Worm (Caenorhabditis elegans) whole organism, L3 larva: ENCODE results near the gene Y43F8B.14.

Experiments
- R02D3.7 ChIP-seq: fragments of 150-350 bp; optimal IDR thresholded peaks from 2 replicates; lab custom pipeline; 2014; ENCODE audit warnings: missing biosample characterization, missing genetic modification characterization
- ZK546.5 ChIP-seq: sonication (generic microtip); optimal IDR thresholded peaks from 2 replicates; lab custom pipeline; 2017; ENCODE audit warnings: missing biosample characterization, missing genetic modification characterization
- ceh-28 ChIP-seq: fragments of 150-350 bp; optimal IDR thresholded peaks from 2 replicates; lab custom pipeline; 2014; ENCODE audit warnings: missing biosample characterization, missing genetic modification reagents, missing genetic modification characterization
- ceh-82 ChIP-seq: fragments of 150-350 bp; optimal IDR thresholded peaks from 2 replicates; lab custom pipeline; 2014; ENCODE audit warnings: missing biosample characterization, missing genetic modification characterization
- ceh-9 ChIP-seq: sonication (generic microtip); optimal IDR thresholded peaks from 2 replicates; lab custom pipeline; 2018; ENCODE audit warnings: missing biosample characterization, missing genetic modification characterization
- daf-12 ChIP-seq: fragments of 150-350 bp; optimal IDR thresholded peaks from 2 replicates; lab custom pipeline; 2014; ENCODE audit warnings: missing biosample characterization, missing genetic modification reagents, missing genetic modification characterization
- egl-27 ChIP-seq: sonication (generic microtip); optimal IDR thresholded peaks from 4 replicates; lab custom pipeline; 2017; ENCODE audit warnings: missing biosample characterization, missing genetic modification reagents, missing genetic modification characterization
- egl-5 ChIP-seq: fragments of 150-350 bp; optimal IDR thresholded peaks from 2 replicates; lab custom pipeline; 2017; ENCODE audit warnings: missing biosample characterization, missing genetic modification reagents, missing genetic modification characterization, inconsistent platforms
- elt-2 ChIP-seq: sonication (generic microtip); optimal IDR thresholded peaks from 2 replicates; lab custom pipeline; 2016; ENCODE audit warnings: missing genetic modification reagents, mild to moderate bottlenecking, missing genetic modification characterization, missing compliant biosample characterization
- elt-3 ChIP-seq, 3 experiments: fragments of 150-350 bp in 1 of 3; sonication (generic microtip) in 2 of 3; optimal IDR thresholded peaks; 2 replicates in 2 of 3; 4 replicates in 1 of 3; lab custom pipeline; 2014 to 2017; ENCODE audit warnings: missing biosample characterization in 3 of 3, missing genetic modification characterization in 3 of 3
- eor-1 ChIP-seq, 2 experiments: fragments of 150-350 bp; optimal IDR thresholded peaks; 2 replicates each; lab custom pipeline; 2014 to 2018; ENCODE audit warnings: missing biosample characterization in 2 of 2, missing genetic modification characterization in 2 of 2
- hmg-11 ChIP-seq: sonication (generic microtip); optimal IDR thresholded peaks from 2 replicates; lab custom pipeline; 2016; ENCODE audit warnings: missing genetic modification characterization, missing compliant biosample characterization
- jun-1 ChIP-seq: fragments of 150-350 bp; optimal IDR thresholded peaks from 2 replicates; lab custom pipeline; 2014; ENCODE audit warnings: missing biosample characterization, missing genetic modification reagents, missing genetic modification characterization
- lin-15B ChIP-seq: fragments of 150-350 bp; optimal IDR thresholded peaks from 2 replicates; lab custom pipeline; 2014; ENCODE audit warnings: missing biosample characterization, missing genetic modification characterization
- lin-39 ChIP-seq: fragments of 150-350 bp; optimal IDR thresholded peaks from 2 replicates; lab custom pipeline; 2018; ENCODE audit warnings: missing biosample characterization, missing genetic modification reagents, missing genetic modification characterization
- lsy-12 ChIP-seq: sonication (generic microtip); optimal IDR thresholded peaks from 2 replicates; lab custom pipeline; 2016; ENCODE audit warnings: mild to moderate bottlenecking, missing genetic modification characterization, missing compliant biosample characterization
- mdl-1 ChIP-seq: fragments of 150-350 bp; optimal IDR thresholded peaks from 2 replicates; lab custom pipeline; 2014; ENCODE audit warnings: missing biosample characterization, missing genetic modification characterization
- nfya-1 ChIP-seq: sonication (generic microtip); optimal IDR thresholded peaks from 2 replicates; lab custom pipeline; 2017; ENCODE audit warnings: missing genetic modification characterization, mild to moderate bottlenecking, missing compliant biosample characterization, antibody characterized with exemption, moderate library complexity; ENCODE audit not compliant: insufficient read depth
- nhr-12 ChIP-seq: fragments of 150-350 bp; optimal IDR thresholded peaks from 2 replicates; lab custom pipeline; 2014; ENCODE audit warnings: missing biosample characterization, missing genetic modification characterization
- nhr-43 ChIP-seq: sonication (generic microtip); optimal IDR thresholded peaks from 2 replicates; lab custom pipeline; 2016; ENCODE audit warnings: mild to moderate bottlenecking, missing genetic modification characterization, missing compliant biosample characterization; ENCODE audit not compliant: poor library complexity, severe bottlenecking
- nhr-76 ChIP-seq: fragments of 150-350 bp; sonication (generic microtip); optimal IDR thresholded peaks from 5 replicates; lab custom pipeline; 2014; ENCODE audit warnings: missing biosample characterization, missing genetic modification characterization
- pqm-1 ChIP-seq: fragments of 150-350 bp; optimal IDR thresholded peaks from 2 replicates; lab custom pipeline; 2017; ENCODE audit warnings: missing biosample characterization, missing genetic modification characterization, inconsistent platforms
- sea-2 ChIP-seq: fragments of 150-350 bp; sonication (generic microtip); optimal IDR thresholded peaks from 4 replicates; lab custom pipeline; 2014; ENCODE audit warnings: missing biosample characterization, missing genetic modification reagents, missing genetic modification characterization
- snpc-4 ChIP-seq: fragments of 150-350 bp; optimal IDR thresholded peaks from 2 replicates; lab custom pipeline; 2014; ENCODE audit warnings: missing biosample characterization, missing genetic modification characterization
- unc-39 ChIP-seq: sonication (generic microtip); optimal IDR thresholded peaks from 4 replicates; lab custom pipeline; 2017; ENCODE audit warnings: missing biosample characterization, missing genetic modification characterization
- unc-62 ChIP-seq: fragments of 150-350 bp; sonication (generic microtip); optimal IDR thresholded peaks from 4 replicates; lab custom pipeline; 2014; ENCODE audit warnings: missing biosample characterization, missing genetic modification reagents, missing genetic modification characterization
- zag-1 ChIP-seq: fragments of 150-350 bp; optimal IDR thresholded peaks from 2 replicates; lab custom pipeline; 2014; ENCODE audit warnings: missing biosample characterization, missing genetic modification characterization
- ztf-11 ChIP-seq: fragments of 150-350 bp; optimal IDR thresholded peaks from 2 replicates; lab custom pipeline; 2014; ENCODE audit warnings: missing biosample characterization, missing genetic modification characterization
- ztf-4 ChIP-seq: fragments of 150-350 bp; optimal IDR thresholded peaks from 2 replicates; lab custom pipeline; 2014; ENCODE audit warnings: missing biosample characterization, missing genetic modification characterization

The Y43F8B.14 gene

ce11 chrV:19448805-19449204 lies 7.0 kb downstream of the Y43F8B.14 start, which contains the start of gene M04C3.2:
Gene M04C3.2 (minus strand): TSS chrV:19448905.
- TF ChIP-seq unc-62 (GFP tag; lab: Kevin White, UChicago) (no peak), lin-15B (tag; lab: Kevin White, UChicago) (no peak), R02D3.7 (tag; lab: Kevin White, UChicago) (no peak), jun-1 (no peak), ceh-28 (tag; lab: Kevin White, UChicago) (no peak), hmg-11 (tag; lab: Kevin White, UChicago) (no peak), ceh-9 (tag; lab: Kevin White, UChicago) (no peak), nhr-76 (no peak), nhr-43 (tag; lab: Kevin White, UChicago) (no peak), daf-12 (no peak), ztf-4 (no peak)
- TF ChIP-seq, all 47 proteins: peak for 0

ce11 chrV:19445442-19445841 lies 10.3 kb downstream of the Y43F8B.14 start, which contains the start of gene M04C3.1:
Gene M04C3.1 (minus strand): TSS chrV:19445605.
- TF ChIP-seq lin-39 (tag; lab: Kevin White, UChicago) (no peak), hmg-11 (tag; lab: Kevin White, UChicago) (no peak), pqm-1 (tag; lab: Kevin White, UChicago) (peak; percentile 24), elt-3 (tag; optimal IDR thresholded peaks at IDR 0.05; lab: Kevin White, UChicago) (no peak), mdl-1 (tag; lab: Kevin White, UChicago) (no peak), ceh-9 (tag; lab: Kevin White, UChicago) (no peak), elt-2 (tag; lab: Kevin White, UChicago) (peak; percentile 67), egl-27 (tag; lab: Kevin White, UChicago) (no peak)
- TF ChIP-seq, all 47 proteins: peak for 2

- TF ChIP-seq elt-2 (tag; lab: Kevin White, UChicago), result peak; percentile 30
- TF ChIP-seq nhr-43 (tag; lab: Kevin White, UChicago), result no peak
- no peak for TF ChIP-seq lin-15B (tag; lab: Kevin White, UChicago)
These were observed 12.2 kb downstream of the Y43F8B.14 start for ce11 chrV:19443599-19443998.

ce11 chrV:19436307-19436706 lies 19.5 kb downstream of the Y43F8B.14 start, which contains the start of gene C25F9.14:
Gene C25F9.14 (plus strand): TSS chrV:19436484.
- TF ChIP-seq daf-12 (no peak), elt-2 (tag; lab: Kevin White, UChicago) (peak; percentile 49)
- TF ChIP-seq, all 47 proteins: peak for 1

ce11 chrV:19433806-19434437 lies 21.8 kb downstream of the Y43F8B.14 start, which contains the start of gene C25F9.16:
Gene C25F9.16 (plus strand): TSS chrV:19434387.
- no peak for TF ChIP-seq eor-1 (tag; optimal IDR thresholded peaks at IDR 0.05; lab: Kevin White, UChicago)
- no peak for TF ChIP-seq nfya-1 (tag; lab: Kevin White, UChicago)
- no peak for TF ChIP-seq sea-2 (GFP tag; lab: Kevin White, UChicago)
- TF ChIP-seq nhr-43 (tag; lab: Kevin White, UChicago), result no peak
- no peak for TF ChIP-seq zag-1
- TF ChIP-seq elt-2 (tag; lab: Kevin White, UChicago), result peak; percentile 60
- no peak for TF ChIP-seq egl-27 (tag; lab: Kevin White, UChicago)
- no peak for TF ChIP-seq lin-39 (tag; lab: Kevin White, UChicago)
- no peak for TF ChIP-seq nhr-12
- TF ChIP-seq ztf-11 (tag; lab: Kevin White, UChicago), result no peak
- TF ChIP-seq egl-5, result no peak
- no peak for TF ChIP-seq mdl-1 (tag; lab: Kevin White, UChicago)
- no peak for TF ChIP-seq unc-39 (tag; lab: Kevin White, UChicago)
- TF ChIP-seq snpc-4 (tag; lab: Kevin White, UChicago), result no peak
- TF ChIP-seq hmg-11 (tag; lab: Kevin White, UChicago), result no peak
- TF ChIP-seq ceh-82, result no peak
- peak; percentile 1 for TF ChIP-seq pqm-1 (tag; lab: Kevin White, UChicago)
- no peak for TF ChIP-seq ZK546.5 (tag; lab: Kevin White, UChicago)

ce11 chrV:19432972-19433371 lies 22.8 kb downstream of the Y43F8B.14 start, which contains the start of gene C25F9.11:
Gene C25F9.11 (minus strand): TSS chrV:19433072.
- peak; percentile 12 for TF ChIP-seq elt-2 (tag; lab: Kevin White, UChicago)
- no peak for TF ChIP-seq unc-62 (GFP tag; lab: Kevin White, UChicago)
- no peak for TF ChIP-seq lin-15B (tag; lab: Kevin White, UChicago)
- TF ChIP-seq lsy-12 (tag; lab: Kevin White, UChicago), result no peak
